Worm (Caenorhabditis elegans) whole organism, young adult: Measurements from ENCODE around the gene srg-3.

Experiments used
- T26A5.8 ChIP-seq: sonication (generic microtip); optimal IDR thresholded peaks from 2 replicates; lab custom pipeline; 2016; ENCODE audit warnings: missing genetic modification characterization, missing compliant biosample characterization
- pha-4 ChIP-seq: fragments of 150-350 bp; sonication (generic microtip); optimal IDR thresholded peaks from 2 replicates; lab custom pipeline; 2014; ENCODE audit warnings: missing biosample characterization, missing genetic modification reagents, missing genetic modification characterization

- TF ChIP-seq pha-4 (tag; lab: Kevin White, UChicago) (no peak), T26A5.8 (no peak)
Observed at ce11 chrIII:6283024-6283423, 12.8 kb upstream of the srg-3 start.
